Worm (Caenorhabditis elegans) whole organism, late embryonic: ENCODE results near the gene C34C6.3.

ENCODE experiments used
- C08G9.2 ChIP-seq: sonication (generic microtip); optimal IDR thresholded peaks from 2 replicates; lab custom pipeline; 2016; ENCODE audit warnings: mild to moderate bottlenecking, missing genetic modification characterization, moderate library complexity, missing compliant biosample characterization
- K02D7.2 ChIP-seq: sonication (generic microtip); optimal IDR thresholded peaks from 2 replicates; lab custom pipeline; 2017; ENCODE audit warnings: mild to moderate bottlenecking, missing genetic modification characterization, missing compliant biosample characterization
- K09A11.1 ChIP-seq: sonication (generic microtip); optimal IDR thresholded peaks from 2 replicates; lab custom pipeline; 2017; ENCODE audit warnings: antibody characterized with exemption, mild to moderate bottlenecking, missing genetic modification characterization, missing compliant biosample characterization; ENCODE audit not compliant: insufficient read depth
- ceh-14 ChIP-seq: sonication (generic microtip); optimal IDR thresholded peaks from 2 replicates; lab custom pipeline; 2016; ENCODE audit warnings: missing genotype, missing genetic modification characterization, missing compliant biosample characterization
- ceh-18 ChIP-seq: sonication (generic microtip); optimal IDR thresholded peaks from 2 replicates; lab custom pipeline; 2016; ENCODE audit warnings: missing genetic modification characterization, missing compliant biosample characterization
- ceh-19 ChIP-seq: fragments of 200-800 bp; sonication (Bioruptor generic); optimal IDR thresholded peaks from 2 replicates; lab custom pipeline; 2018; ENCODE audit warnings: mild to moderate bottlenecking, missing genetic modification characterization, missing compliant biosample characterization
- ceh-2 ChIP-seq: sonication (generic microtip); optimal IDR thresholded peaks from 2 replicates; lab custom pipeline; 2016; ENCODE audit warnings: missing genotype, missing genetic modification characterization, missing compliant biosample characterization
- ceh-22 ChIP-seq: sonication (generic microtip); optimal IDR thresholded peaks from 2 replicates; lab custom pipeline; 2017; ENCODE audit warnings: missing biosample characterization, missing genetic modification characterization
- ceh-30 ChIP-seq: fragments of 150-350 bp; optimal IDR thresholded peaks from 2 replicates; lab custom pipeline; 2014; ENCODE audit warnings: missing biosample characterization, missing genetic modification characterization
- ceh-31 ChIP-seq: sonication (generic microtip); optimal IDR thresholded peaks from 2 replicates; lab custom pipeline; 2016; ENCODE audit warnings: missing genetic modification characterization, missing compliant biosample characterization
- ceh-34 ChIP-seq: sonication (generic microtip); optimal IDR thresholded peaks from 2 replicates; lab custom pipeline; 2016; ENCODE audit warnings: mild to moderate bottlenecking, missing genetic modification characterization, missing compliant biosample characterization
- ceh-45 ChIP-seq: fragments of 200-800 bp; sonication (Bioruptor generic); IDR thresholded peaks from 2 replicates; pipeline ENCODE4 v1.3.6; 2022; ENCODE audit warnings: missing genetic modification reagents, missing genetic modification characterization, missing compliant biosample characterization
- ceh-48 ChIP-seq: sonication (generic microtip); optimal IDR thresholded peaks from 2 replicates; lab custom pipeline; 2016; ENCODE audit warnings: missing genetic modification characterization, inconsistent platforms, missing compliant biosample characterization
- dmd-4 ChIP-seq: sonication (generic microtip); optimal IDR thresholded peaks from 2 replicates; lab custom pipeline; 2016; ENCODE audit warnings: borderline replicate concordance, missing genetic modification characterization, missing compliant biosample characterization
- dve-1 ChIP-seq: sonication (generic microtip); optimal IDR thresholded peaks from 2 replicates; lab custom pipeline; 2017; ENCODE audit warnings: antibody characterized with exemption, mild to moderate bottlenecking, missing genetic modification characterization, missing compliant biosample characterization
- elt-2 ChIP-seq: sonication (generic microtip); optimal IDR thresholded peaks from 2 replicates; lab custom pipeline; 2016; ENCODE audit warnings: missing genetic modification reagents, missing genetic modification characterization, missing compliant biosample characterization
- ets-4 ChIP-seq: sonication (generic microtip); optimal IDR thresholded peaks from 2 replicates; lab custom pipeline; 2016; ENCODE audit warnings: missing genetic modification characterization, missing compliant biosample characterization
- eyg-1 ChIP-seq: sonication (generic microtip); optimal IDR thresholded peaks from 2 replicates; lab custom pipeline; 2016; ENCODE audit warnings: missing genotype, missing genetic modification characterization, missing compliant biosample characterization
- fax-1 ChIP-seq: sonication (generic microtip); optimal IDR thresholded peaks from 2 replicates; lab custom pipeline; 2016; ENCODE audit warnings: missing genotype, missing genetic modification characterization, missing compliant biosample characterization
- fkh-10 ChIP-seq: fragments of 150-350 bp; optimal IDR thresholded peaks from 2 replicates; lab custom pipeline; 2014; ENCODE audit warnings: missing biosample characterization, missing genetic modification reagents, missing genetic modification characterization
- fkh-6 ChIP-seq: sonication (generic microtip); optimal IDR thresholded peaks from 2 replicates; lab custom pipeline; 2016; ENCODE audit warnings: missing genetic modification characterization, missing compliant biosample characterization
- gmeb-2 ChIP-seq: sonication (generic microtip); optimal IDR thresholded peaks from 2 replicates; lab custom pipeline; 2016; ENCODE audit warnings: missing genetic modification characterization, inconsistent platforms, missing compliant biosample characterization
- hlh-15 ChIP-seq: sonication (generic microtip); optimal IDR thresholded peaks from 2 replicates; lab custom pipeline; 2016; ENCODE audit warnings: missing genetic modification characterization, missing compliant biosample characterization
- hlh-30 ChIP-seq: sonication (generic microtip); optimal IDR thresholded peaks from 2 replicates; lab custom pipeline; 2017; ENCODE audit warnings: antibody characterized with exemption, missing genetic modification characterization, missing compliant biosample characterization; ENCODE audit not compliant: insufficient read depth
- hlh-8 ChIP-seq: sonication (generic microtip); optimal IDR thresholded peaks from 2 replicates; lab custom pipeline; 2016; ENCODE audit warnings: missing genotype, missing genetic modification characterization, missing compliant biosample characterization
- lim-6 ChIP-seq: sonication (generic microtip); optimal IDR thresholded peaks from 2 replicates; lab custom pipeline; 2016; ENCODE audit warnings: missing genetic modification characterization, missing compliant biosample characterization
- lin-11 ChIP-seq: fragments of 200-800 bp; sonication (Bioruptor generic); optimal IDR thresholded peaks from 2 replicates; lab custom pipeline; 2018; ENCODE audit warnings: mild to moderate bottlenecking, missing genetic modification characterization, missing compliant biosample characterization
- madf-2 ChIP-seq: sonication (generic microtip); optimal IDR thresholded peaks from 2 replicates; lab custom pipeline; 2017; ENCODE audit warnings: missing genetic modification characterization, missing compliant biosample characterization
- nfya-1 ChIP-seq: sonication (generic microtip); optimal IDR thresholded peaks from 2 replicates; lab custom pipeline; 2017; ENCODE audit warnings: missing genetic modification characterization, mild to moderate bottlenecking, missing compliant biosample characterization, antibody characterized with exemption, moderate library complexity
- nhr-11 ChIP-seq: fragments of 150-350 bp; optimal IDR thresholded peaks from 2 replicates; lab custom pipeline; 2014; ENCODE audit warnings: missing biosample characterization, missing genetic modification characterization
- nhr-232 ChIP-seq: sonication (generic microtip); optimal IDR thresholded peaks from 2 replicates; lab custom pipeline; 2016; ENCODE audit warnings: missing genetic modification characterization, missing compliant biosample characterization
- npax-4 ChIP-seq: sonication (generic microtip); optimal IDR thresholded peaks from 2 replicates; lab custom pipeline; 2016; ENCODE audit warnings: missing genetic modification characterization, missing compliant biosample characterization
- pag-3 ChIP-seq: sonication (generic microtip); optimal IDR thresholded peaks from 2 replicates; lab custom pipeline; 2016; ENCODE audit warnings: missing compliant biosample characterization, missing genetic modification characterization, borderline replicate concordance
- pat-9 ChIP-seq: fragments of 200-800 bp; sonication (Bioruptor generic); optimal IDR thresholded peaks from 2 replicates; lab custom pipeline; 2018; ENCODE audit warnings: mild to moderate bottlenecking, missing genetic modification characterization, moderate library complexity, missing compliant biosample characterization
- pax-1 ChIP-seq: fragments of 150-350 bp; optimal IDR thresholded peaks from 2 replicates; lab custom pipeline; 2014; ENCODE audit warnings: missing biosample characterization, missing genetic modification characterization
- pha-2 ChIP-seq: sonication (generic microtip); optimal IDR thresholded peaks from 2 replicates; lab custom pipeline; 2017; ENCODE audit warnings: mild to moderate bottlenecking, missing genetic modification characterization, missing compliant biosample characterization
- ref-2 ChIP-seq: sonication (generic microtip); optimal IDR thresholded peaks from 2 replicates; lab custom pipeline; 2016; ENCODE audit warnings: missing genetic modification characterization, missing compliant biosample characterization
- sdc-2 ChIP-seq: sonication (generic microtip); optimal IDR thresholded peaks from 2 replicates; lab custom pipeline; 2016; ENCODE audit warnings: missing genotype, missing genetic modification characterization, missing compliant biosample characterization
- sox-2 ChIP-seq: fragments of 200-800 bp; sonication (Bioruptor generic); IDR thresholded peaks from 2 replicates; pipeline ENCODE4 v1.3.6; 2022; ENCODE audit warnings: missing genetic modification reagents, missing genetic modification characterization, missing compliant biosample characterization
- sox-4 ChIP-seq: sonication (generic microtip); optimal IDR thresholded peaks from 2 replicates; lab custom pipeline; 2017; ENCODE audit warnings: mild to moderate bottlenecking, missing genetic modification characterization, inconsistent platforms, missing compliant biosample characterization
- tbx-2 ChIP-seq: sonication (generic microtip); optimal IDR thresholded peaks from 2 replicates; lab custom pipeline; 2016; ENCODE audit warnings: missing genetic modification characterization, missing compliant biosample characterization
- ttx-3 ChIP-seq: sonication (generic microtip); optimal IDR thresholded peaks from 2 replicates; lab custom pipeline; 2016; ENCODE audit warnings: missing genetic modification reagents, missing genetic modification characterization, missing compliant biosample characterization
- unc-3 ChIP-seq, 2 experiments: fragments of 200-800 bp in 1 of 2; sonication (Bioruptor generic) in 1 of 2; sonication (generic microtip) in 1 of 2; conservative IDR thresholded peaks in 1 of 2; optimal IDR thresholded peaks in 1 of 2; 2 replicates each; pipeline versions ENCODE4 v1.3.6 to Lab custom; 2016 to 2022; ENCODE audit warnings: missing compliant biosample characterization in 2 of 2, missing genetic modification characterization in 2 of 2, missing genetic modification reagents in 1 of 2
- unc-42 ChIP-seq: sonication (generic microtip); optimal IDR thresholded peaks from 2 replicates; lab custom pipeline; 2016; ENCODE audit warnings: missing genotype, missing genetic modification characterization, missing compliant biosample characterization
- unc-86 ChIP-seq: sonication (generic microtip); optimal IDR thresholded peaks from 2 replicates; lab custom pipeline; 2016; ENCODE audit warnings: missing genetic modification characterization, missing compliant biosample characterization

Gene C34C6.3

DNA sequence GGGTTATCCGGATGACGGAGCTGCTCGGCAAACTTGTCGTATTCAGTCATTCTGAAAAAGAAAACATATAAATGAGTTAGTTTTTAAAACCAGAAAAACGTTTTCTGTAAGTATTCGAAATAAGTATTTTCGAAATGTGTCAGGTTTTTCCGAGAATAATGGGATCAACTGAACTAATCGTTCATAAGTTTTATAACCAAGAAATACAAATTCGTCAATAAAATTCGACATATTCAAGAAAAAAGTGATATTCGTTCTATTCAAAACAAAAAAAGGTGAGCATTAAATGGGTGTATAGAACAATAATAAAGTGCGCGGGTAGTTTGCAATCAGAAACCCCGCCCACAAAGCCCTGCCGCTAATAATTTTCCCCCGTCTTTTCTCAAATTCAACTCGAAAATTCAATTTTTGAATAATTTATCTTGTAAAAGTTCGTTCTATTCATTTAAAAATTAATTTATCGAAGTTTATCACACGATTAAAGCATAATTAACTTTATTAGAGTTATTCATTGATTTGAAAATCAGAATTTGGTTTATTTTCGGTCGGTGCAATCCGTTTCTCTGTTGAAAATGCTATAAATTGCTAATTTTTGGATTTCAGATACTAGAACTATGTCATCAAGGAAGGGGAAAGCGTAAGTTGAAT is 24.6 kb downstream of the C34C6.3 start, which contains the start of the genes cyn-11 and T01B7.5:
cyn-11 (minus strand) TSS at position 51 of the 648 bp plus-strand sequence.
T01B7.5 (plus strand) TSS at position 598 of the 648 bp plus-strand sequence.
- TF ChIP-seq ref-2 (tag; lab: Kevin White, UChicago) (no peak), ceh-45 (GFP tag; lab: Robert Waterston, UW) (no peak), pax-1 (tag; lab: Kevin White, UChicago) (no peak), lim-6 (tag; lab: Kevin White, UChicago) (no peak), elt-2 (peak; percentile 63), hlh-15 (tag; lab: Kevin White, UChicago) (no peak), hlh-8 (no peak), ceh-31 (tag; lab: Kevin White, UChicago) (peak; percentile 18), tbx-2 (tag; lab: Kevin White, UChicago) (peak; percentile 45), unc-86 (tag; lab: Kevin White, UChicago) (peak; percentile 41), K09A11.1 (tag; lab: Kevin White, UChicago) (peak; percentile 70), fax-1 (tag; lab: Kevin White, UChicago) (no peak), eyg-1 (tag; lab: Kevin White, UChicago) (peak; percentile 46), ceh-14 (tag; lab: Kevin White, UChicago) (peak; percentile 20), ceh-48 (no peak), ets-4 (no peak), gmeb-2 (tag; lab: Kevin White, UChicago) (no peak), nfya-1 (peak; percentile 27), sox-4 (tag; lab: Kevin White, UChicago) (no peak), ttx-3 (tag; lab: Kevin White, UChicago) (peak; percentile 25), ceh-34 (tag; lab: Kevin White, UChicago) (peak; percentile 6), npax-4 (no peak), ceh-22 (tag; lab: Kevin White, UChicago) (no peak), pag-3 (tag; lab: Kevin White, UChicago) (no peak), lin-11 (tag; lab: Kevin White, UChicago) (no peak), hlh-30 (tag; lab: Kevin White, UChicago) (no peak), nhr-232 (tag; lab: Kevin White, UChicago) (no peak), sdc-2 (tag; lab: Kevin White, UChicago) (no peak), C08G9.2 (tag; lab: Kevin White, UChicago) (no peak), unc-3 (GFP tag; conservative IDR thresholded peaks at IDR 0.05; lab: Robert Waterston, UW) (no peak), unc-3 (tag; optimal IDR thresholded peaks at IDR 0.05; lab: Kevin White, UChicago) (no peak), ceh-2 (tag; lab: Kevin White, UChicago) (peak; percentile 22), K02D7.2 (tag; lab: Kevin White, UChicago) (no peak), fkh-6 (tag; lab: Kevin White, UChicago) (no peak), unc-42 (tag; lab: Kevin White, UChicago) (peak; percentile 73), ceh-18 (tag; lab: Kevin White, UChicago) (no peak), fkh-10 (GFP tag; lab: Kevin White, UChicago) (no peak), dmd-4 (tag; lab: Kevin White, UChicago) (no peak), pat-9 (no peak), ceh-19 (no peak), dve-1 (no peak), nhr-11 (no peak), ceh-30 (tag; lab: Kevin White, UChicago) (no peak), madf-2 (no peak), sox-2 (GFP tag; lab: Robert Waterston, UW) (no peak; the same call in 1 of the 2 replicates), pha-2 (tag; lab: Kevin White, UChicago) (no peak)
- TF ChIP-seq, all 69 proteins: peak for 12
